Worm (Caenorhabditis elegans): ENCODE data around the gene apm-3.

DNA sequence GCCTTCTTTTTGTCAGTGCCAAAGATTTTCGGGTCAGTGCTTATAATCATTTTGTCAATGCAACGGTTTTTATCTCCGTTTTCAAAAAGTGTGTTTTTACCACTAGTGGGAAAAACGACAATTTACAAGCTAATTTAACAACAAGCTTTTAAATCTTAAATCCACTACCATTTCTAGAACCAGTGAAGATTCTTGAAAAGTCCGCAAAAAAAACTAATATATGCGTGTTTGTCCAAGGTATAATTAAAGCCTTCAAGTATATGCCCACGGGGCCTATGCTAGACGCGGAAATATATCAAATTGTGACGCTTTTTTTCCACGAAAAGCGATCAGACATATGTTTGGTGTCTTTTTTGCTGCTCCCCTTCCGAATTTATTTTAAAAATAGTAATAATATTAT, 42.2 kb upstream of the apm-3 start:
- TF ChIP-seq nhr-77 (tag; optimal IDR thresholded peaks at IDR 0.05) (no peak), pax-3 (tag; optimal IDR thresholded peaks at IDR 0.05) (peak; percentile 1), elt-2 (tag; optimal IDR thresholded peaks at IDR 0.05) (no peak), unc-86 (tag; optimal IDR thresholded peaks at IDR 0.05) (no peak), zag-1 (tag; optimal IDR thresholded peaks at IDR 0.05) (no peak), egl-27 (tag; optimal IDR thresholded peaks at IDR 0.05) (no peak), sox-4 (tag; optimal IDR thresholded peaks at IDR 0.05) (no peak), ama-1 (optimal IDR thresholded peaks at IDR 0.05) (no peak), grh-1 (GFP tag; IDR thresholded peaks at IDR 0.05) (no peak)
